Worm (Caenorhabditis elegans): ENCODE measurements around the gene cts-1.

The cts-1 gene

ce11 chrIII:10211889-10212494, 4.4 kb downstream of the cts-1 start, which contains the start of the genes blos-1 and best-18:
blos-1 (minus strand) TSS chrIII:10211946.
best-18 (plus strand) TSS chrIII:10212396.
- TF ChIP-seq elt-2 (tag; optimal IDR thresholded peaks at IDR 0.05) = no peak
- no peak for TF ChIP-seq pqm-1 (tag; optimal IDR thresholded peaks at IDR 0.05)
- no peak for TF ChIP-seq mab-9 (GFP tag; IDR thresholded peaks at IDR 0.05)
- TF ChIP-seq aly-2 (tag; optimal IDR thresholded peaks at IDR 0.05) = no peak

DNA sequence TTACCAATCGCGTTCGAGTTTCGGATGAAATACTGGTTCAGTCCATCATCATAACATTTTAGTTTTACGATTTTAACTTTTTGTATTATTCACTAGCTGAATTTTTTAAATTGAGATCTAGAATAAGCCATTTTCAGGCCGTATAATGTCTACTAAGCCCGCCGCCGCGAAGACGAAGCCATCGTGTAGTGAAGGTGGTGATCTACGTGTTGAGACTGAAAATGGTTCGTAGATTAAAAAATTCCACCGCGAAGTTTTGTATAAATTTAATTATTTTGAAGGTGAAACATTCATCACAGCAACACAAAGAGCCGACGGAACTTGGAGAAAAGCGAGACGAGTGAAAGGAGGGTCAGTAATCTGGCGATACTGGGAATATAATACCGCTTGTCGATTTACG, 6.7 kb downstream of the cts-1 start, which contains the start of gene T20G5.9:
T20G5.9 (plus strand) TSS at position 138 of the 400 bp plus-strand sequence.
- TF ChIP-seq zag-1 (tag; optimal IDR thresholded peaks at IDR 0.05) = no peak
- TF ChIP-seq nhr-71 (tag; optimal IDR thresholded peaks at IDR 0.05) = no peak
- no peak for TF ChIP-seq pag-3 (tag; optimal IDR thresholded peaks at IDR 0.05; ENCODE audit: borderline replicate concordance, insufficient read depth)
- peak; percentile 19 for TF ChIP-seq ama-1 (optimal IDR thresholded peaks at IDR 0.05)
- no peak for TF ChIP-seq blmp-1 (tag; optimal IDR thresholded peaks at IDR 0.05)
- no peak for TF ChIP-seq nhr-237 (tag; optimal IDR thresholded peaks at IDR 0.05)

- no peak for TF ChIP-seq nhr-85 (tag)
- no peak for TF ChIP-seq lin-39 (tag; optimal IDR thresholded peaks at IDR 0.05)
- no peak for TF ChIP-seq nhr-84 (tag; optimal IDR thresholded peaks at IDR 0.05)
- no peak for TF ChIP-seq efl-1 (optimal IDR thresholded peaks at IDR 0.05)
- peak in 1 of 2 experiments; percentile 82 for TF ChIP-seq efl-1 (GFP tag; optimal IDR thresholded peaks at IDR 0.05 in 1 of 2)
- no peak for TF ChIP-seq snu-23 (GFP tag; optimal IDR thresholded peaks at IDR 0.05)
- TF ChIP-seq hlh-17 (GFP tag; optimal IDR thresholded peaks at IDR 0.05; ENCODE audit: borderline replicate concordance) = no peak
- TF ChIP-seq lsy-2 (tag; optimal IDR thresholded peaks at IDR 0.05) = no peak
- no peak for TF ChIP-seq efl-3 (GFP tag; optimal IDR thresholded peaks at IDR 0.05)
Measured at ce11 chrIII:10206352-10206751, 10.1 kb downstream of the cts-1 start.

ce11 chrIII:10202894-10203871, 13.3 kb downstream of the cts-1 start, which contains the start of gene chc-1:
chc-1 (plus strand) TSS chrIII:10203821.
- TF ChIP-seq efl-1 (optimal IDR thresholded peaks at IDR 0.05) = peak; percentile 26 to 35
- peak in 1 of 2 experiments; percentile 43 for TF ChIP-seq efl-1 (GFP tag; optimal IDR thresholded peaks at IDR 0.05 in 1 of 2)
- peak in 1 of 2 experiments; percentile 18 for TF ChIP-seq mdl-1 (tag; optimal IDR thresholded peaks at IDR 0.05)
- TF ChIP-seq lin-14 (GFP tag; optimal IDR thresholded peaks at IDR 0.05) = no peak
- peak; percentile 45 to 57 for TF ChIP-seq lin-35 (GFP tag; optimal IDR thresholded peaks at IDR 0.05)
- peak; percentile 48 for TF ChIP-seq nhr-85 (tag)
- TF ChIP-seq nhr-71 (tag; optimal IDR thresholded peaks at IDR 0.05) = peak; percentile 17
- peak; percentile 12 for TF ChIP-seq skn-1 (tag; optimal IDR thresholded peaks at IDR 0.05)
- no peak for TF ChIP-seq F16B12.6 (tag; optimal IDR thresholded peaks at IDR 0.05)
- no peak for TF ChIP-seq pqm-1 (tag; optimal IDR thresholded peaks at IDR 0.05)
- TF ChIP-seq ceh-82 (tag; optimal IDR thresholded peaks at IDR 0.05) = peak in 1 of 3 experiments; percentile 57
- peak; percentile 70 for TF ChIP-seq lin-15B (tag; optimal IDR thresholded peaks at IDR 0.05)
- peak; percentile 12 for TF ChIP-seq nhr-47 (tag; optimal IDR thresholded peaks at IDR 0.05)
- TF ChIP-seq vab-15 (tag; optimal IDR thresholded peaks at IDR 0.05) = peak; percentile 2
- TF ChIP-seq C16A3.4 (tag; optimal IDR thresholded peaks at IDR 0.05) = peak; percentile 19
- TF ChIP-seq dpl-1 (GFP tag; optimal IDR thresholded peaks at IDR 0.05) = peak; percentile 17 to 51 (median 30)
- TF ChIP-seq lsy-2 (tag; optimal IDR thresholded peaks at IDR 0.05) = peak in 1 of 2 experiments; percentile 71
- no peak for TF ChIP-seq lir-3 (tag; optimal IDR thresholded peaks at IDR 0.05; ENCODE audit: poor library complexity)
- no peak for TF ChIP-seq nhr-76 (tag; optimal IDR thresholded peaks at IDR 0.05)

Data from whole organism, L1 larva.